Worm (Caenorhabditis elegans) whole organism, early embryonic: ENCODE results near the gene ZK353.3.

Experiments used
- ceh-13 ChIP-seq: fragments of 200-800 bp; sonication (Bioruptor generic); optimal IDR thresholded peaks from 2 replicates; lab custom pipeline; 2018; ENCODE audit warnings: mild to moderate bottlenecking, missing genetic modification characterization, missing compliant biosample characterization
- tbx-11 ChIP-seq: fragments of 200-800 bp; sonication (Bioruptor generic); IDR thresholded peaks from 2 replicates; pipeline ENCODE4 v1.3.6; 2022; ENCODE audit warnings: missing genetic modification characterization, missing compliant biosample characterization

DNA sequence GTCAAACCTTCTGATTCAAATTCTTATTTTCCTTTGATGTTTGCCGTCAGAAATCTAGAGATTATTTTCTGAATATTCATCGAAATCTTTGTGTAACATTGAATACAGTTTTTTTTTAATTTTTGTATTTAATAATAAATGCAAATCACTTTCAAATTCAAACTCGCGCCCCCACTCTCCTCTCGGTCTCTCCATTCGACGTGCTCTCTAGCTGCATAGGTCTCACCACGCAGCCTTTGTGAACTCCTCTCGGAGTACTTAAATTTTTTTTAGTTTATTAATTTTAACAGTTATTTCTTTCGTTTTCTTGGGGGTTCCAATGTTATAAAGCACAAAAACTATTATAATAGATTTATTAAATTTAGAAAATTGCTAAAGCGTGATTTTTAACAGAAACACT lies 25.6 kb upstream of the ZK353.3 start:
- no peak for TF ChIP-seq ceh-13 (GFP tag; lab: Kevin White, UChicago)
- no peak for TF ChIP-seq tbx-11 (GFP tag; lab: Robert Waterston, UW)
